Worm (Caenorhabditis elegans) whole organism, young adult: ENCODE results near the gene his-6.
A peak's percentile ranks its signal among the peaks of the same experiment; 100 is the strongest.

Experiments
- B0261.1 ChIP-seq: sonication (generic microtip); optimal IDR thresholded peaks from 2 replicates; lab custom pipeline; 2016; ENCODE audit warnings: mild to moderate bottlenecking, missing genetic modification characterization, moderate library complexity, missing compliant biosample characterization
- C06A6.2 ChIP-seq: fragments of 200-800 bp; sonication (Bioruptor generic); conservative IDR thresholded peaks from 2 replicates; pipeline ENCODE4 v1.3.6; 2022; ENCODE audit warnings: missing genetic modification characterization, missing compliant biosample characterization
- D2030.7 ChIP-seq: fragments of 200-800 bp; sonication (Bioruptor generic); IDR thresholded peaks from 2 replicates; pipeline ENCODE4 v1.3.6; 2022; ENCODE audit warnings: missing genetic modification reagents, missing genetic modification characterization, missing compliant biosample characterization
- F22D6.2 ChIP-seq: sonication (generic microtip); optimal IDR thresholded peaks from 2 replicates; lab custom pipeline; 2016; ENCODE audit warnings: mild to moderate bottlenecking, missing genetic modification characterization, missing compliant biosample characterization
- F33H1.4 ChIP-seq: fragments of 200-800 bp; sonication (Bioruptor generic); IDR thresholded peaks from 2 replicates; pipeline ENCODE4 v1.3.6; 2022; ENCODE audit warnings: missing genetic modification reagents, missing genetic modification characterization, missing compliant biosample characterization
- F39B2.1 ChIP-seq: fragments of 200-800 bp; sonication (Bioruptor generic); IDR thresholded peaks from 2 replicates; pipeline ENCODE4 v1.3.6; 2022; ENCODE audit warnings: missing genetic modification reagents, missing genetic modification characterization, missing compliant biosample characterization
- Y53F4B.3 ChIP-seq: fragments of 200-800 bp; sonication (Bioruptor generic); IDR thresholded peaks from 2 replicates; pipeline ENCODE4 v1.3.6; 2022; ENCODE audit warnings: missing genetic modification reagents, missing genetic modification characterization, missing compliant biosample characterization
- Y67H2A.10 ChIP-seq: fragments of 200-800 bp; sonication (Bioruptor generic); conservative IDR thresholded peaks from 2 replicates; pipeline ENCODE4 v1.3.6; 2022; ENCODE audit warnings: missing genetic modification reagents, missing genetic modification characterization, missing compliant biosample characterization
- Y95B8A.8 ChIP-seq: fragments of 200-800 bp; sonication (Bioruptor generic); IDR thresholded peaks from 2 replicates; pipeline ENCODE4 v1.3.6; 2022; ENCODE audit warnings: missing genetic modification reagents, missing genetic modification characterization, missing compliant biosample characterization
- ZK185.1 ChIP-seq: sonication (generic microtip); optimal IDR thresholded peaks from 2 replicates; lab custom pipeline; 2016; ENCODE audit warnings: mild to moderate bottlenecking, missing genetic modification characterization, missing compliant biosample characterization; ENCODE audit not compliant: poor library complexity, severe bottlenecking
- athp-1 ChIP-seq: sonication (generic microtip); optimal IDR thresholded peaks from 2 replicates; lab custom pipeline; 2017; ENCODE audit warnings: mild to moderate bottlenecking, missing genetic modification characterization, missing compliant biosample characterization
- attf-6 ChIP-seq: fragments of 200-800 bp; sonication (Bioruptor generic); IDR thresholded peaks from 2 replicates; pipeline ENCODE4 v1.3.6; 2022; ENCODE audit warnings: missing genetic modification reagents, missing genetic modification characterization, missing compliant biosample characterization
- bed-1 ChIP-seq: fragments of 200-800 bp; sonication (Bioruptor generic); IDR thresholded peaks from 2 replicates; pipeline ENCODE4 v1.3.6; 2022; ENCODE audit warnings: missing genetic modification reagents, missing genetic modification characterization, missing compliant biosample characterization
- bed-2 ChIP-seq: fragments of 200-800 bp; sonication (Bioruptor generic); IDR thresholded peaks from 2 replicates; pipeline ENCODE4 v1.3.6; 2022; ENCODE audit warnings: missing genetic modification reagents, missing genetic modification characterization, missing compliant biosample characterization
- cebp-1 ChIP-seq, 2 experiments: fragments of 200-800 bp in 1 of 2; sonication (Bioruptor generic) in 1 of 2; sonication (generic microtip) in 1 of 2; IDR thresholded peaks in 1 of 2; optimal IDR thresholded peaks in 1 of 2; 2 replicates each; pipeline versions ENCODE4 v1.3.6 to Lab custom; 2017 to 2022; ENCODE audit warnings: missing compliant biosample characterization in 2 of 2, missing genetic modification characterization in 2 of 2, mild to moderate bottlenecking in 1 of 2, missing genetic modification reagents in 1 of 2, moderate library complexity in 1 of 2
- ceh-100 ChIP-seq: fragments of 200-800 bp; sonication (Bioruptor generic); IDR thresholded peaks from 2 replicates; pipeline ENCODE4 v1.3.6; 2022; ENCODE audit warnings: missing genetic modification reagents, missing genetic modification characterization, missing compliant biosample characterization
- ceh-58 ChIP-seq: fragments of 200-800 bp; sonication (Bioruptor generic); IDR thresholded peaks from 2 replicates; pipeline ENCODE4 v1.3.6; 2022; ENCODE audit warnings: missing genetic modification characterization, missing compliant biosample characterization
- ceh-79 ChIP-seq: sonication (generic microtip); optimal IDR thresholded peaks from 2 replicates; lab custom pipeline; 2017; ENCODE audit warnings: mild to moderate bottlenecking, missing genetic modification characterization, missing compliant biosample characterization
- chd-7 ChIP-seq: sonication (generic microtip); optimal IDR thresholded peaks from 2 replicates; lab custom pipeline; 2016; ENCODE audit warnings: mild to moderate bottlenecking, missing genetic modification characterization, moderate library complexity, missing compliant biosample characterization
- die-1 ChIP-seq: sonication (generic microtip); optimal IDR thresholded peaks from 2 replicates; lab custom pipeline; 2016; ENCODE audit warnings: missing genotype, mild to moderate bottlenecking, missing genetic modification characterization, missing compliant biosample characterization
- dox-1 ChIP-seq: fragments of 200-800 bp; sonication (Bioruptor generic); IDR thresholded peaks from 2 replicates; pipeline ENCODE4 v1.3.6; 2022; ENCODE audit warnings: missing genetic modification reagents, missing genetic modification characterization, missing compliant biosample characterization
- egl-44 ChIP-seq: fragments of 200-800 bp; sonication (Bioruptor generic); IDR thresholded peaks from 2 replicates; pipeline ENCODE4 v1.3.6; 2022; ENCODE audit warnings: missing genetic modification reagents, missing genetic modification characterization, missing compliant biosample characterization
- him-1 ChIP-seq: sonication (generic microtip); optimal IDR thresholded peaks from 2 replicates; lab custom pipeline; 2016; ENCODE audit warnings: missing genotype, missing genetic modification reagents, missing genetic modification characterization, missing compliant biosample characterization
- hlh-12 ChIP-seq: sonication (generic microtip); optimal IDR thresholded peaks from 2 replicates; lab custom pipeline; 2016; ENCODE audit warnings: missing genetic modification characterization, missing compliant biosample characterization
- hsf-1 ChIP-seq: fragments of 200-800 bp; sonication (Bioruptor generic); IDR thresholded peaks from 2 replicates; pipeline ENCODE4 v1.3.6; 2022; ENCODE audit warnings: missing genetic modification reagents, missing genetic modification characterization, missing compliant biosample characterization
- lin-26 ChIP-seq: fragments of 200-800 bp; sonication (Bioruptor generic); IDR thresholded peaks from 2 replicates; pipeline ENCODE4 v1.3.6; 2022; ENCODE audit warnings: missing genetic modification reagents, missing genetic modification characterization, missing compliant biosample characterization
- lin-35 ChIP-seq, 3 experiments: fragments of 150-350 bp in 2 of 3; sonication (generic microtip) in 1 of 3; optimal IDR thresholded peaks; 2 replicates each; lab custom pipeline; 2014 to 2018; ENCODE audit warnings: missing biosample characterization in 3 of 3, missing genetic modification characterization in 3 of 3, missing genetic modification reagents in 3 of 3
- lsl-1 ChIP-seq: fragments of 200-800 bp; sonication (Bioruptor generic); optimal IDR thresholded peaks from 2 replicates; lab custom pipeline; 2018; ENCODE audit warnings: mild to moderate bottlenecking, missing genetic modification characterization, moderate library complexity, missing compliant biosample characterization
- madf-6 ChIP-seq: fragments of 200-800 bp; sonication (Bioruptor generic); IDR thresholded peaks from 2 replicates; pipeline ENCODE4 v1.3.6; 2022; ENCODE audit warnings: missing genetic modification reagents, missing genetic modification characterization, missing compliant biosample characterization
- mxl-1 ChIP-seq: sonication (generic microtip); optimal IDR thresholded peaks from 2 replicates; lab custom pipeline; 2016; ENCODE audit warnings: missing genetic modification characterization, missing compliant biosample characterization
- nhr-90 ChIP-seq: sonication (generic microtip); optimal IDR thresholded peaks from 2 replicates; lab custom pipeline; 2016; ENCODE audit warnings: missing genotype, mild to moderate bottlenecking, missing genetic modification characterization, missing compliant biosample characterization
- pbrm-1 ChIP-seq: fragments of 200-800 bp; sonication (Bioruptor generic); IDR thresholded peaks from 2 replicates; pipeline ENCODE4 v1.3.6; 2022; ENCODE audit warnings: missing genetic modification reagents, missing genetic modification characterization, missing compliant biosample characterization
- rcor-1 ChIP-seq: fragments of 200-800 bp; sonication (Bioruptor generic); IDR thresholded peaks from 2 replicates; pipeline ENCODE4 v1.3.6; 2022; ENCODE audit warnings: missing genetic modification reagents, missing genetic modification characterization, missing compliant biosample characterization
- snpc-1.1 ChIP-seq: sonication (generic microtip); optimal IDR thresholded peaks from 2 replicates; lab custom pipeline; 2017; ENCODE audit warnings: missing genetic modification characterization, mild to moderate bottlenecking, missing compliant biosample characterization, antibody characterized with exemption, moderate library complexity, missing genotype, missing genetic modification reagents; ENCODE audit not compliant: insufficient read depth
- snpc-1.3 ChIP-seq: sonication (generic microtip); optimal IDR thresholded peaks from 2 replicates; lab custom pipeline; 2017; ENCODE audit warnings: missing genetic modification characterization, mild to moderate bottlenecking, missing compliant biosample characterization, antibody characterized with exemption, moderate library complexity, missing genotype, missing genetic modification reagents; ENCODE audit not compliant: insufficient read depth
- snpc-3.4 ChIP-seq: sonication (generic microtip); optimal IDR thresholded peaks from 2 replicates; lab custom pipeline; 2017; ENCODE audit warnings: missing genetic modification characterization, mild to moderate bottlenecking, missing compliant biosample characterization, antibody characterized with exemption, moderate library complexity, missing genotype, missing genetic modification reagents
- snpc-4 ChIP-seq, 5 experiments: fragments of 150-350 bp in 1 of 5; sonication (generic microtip) in 4 of 5; optimal IDR thresholded peaks; 2 replicates each; lab custom pipeline; 2014 to 2018; ENCODE audit warnings: missing genetic modification characterization in 5 of 5, missing biosample characterization in 3 of 5, antibody characterized with exemption in 2 of 5, mild to moderate bottlenecking in 2 of 5, missing compliant biosample characterization in 2 of 5, missing genotype in 2 of 5, moderate library complexity in 2 of 5, missing genetic modification reagents in 1 of 5
- sptf-2 ChIP-seq: fragments of 200-800 bp; sonication (Bioruptor generic); optimal IDR thresholded peaks from 2 replicates; lab custom pipeline; 2018; ENCODE audit warnings: mild to moderate bottlenecking, missing genetic modification characterization, missing compliant biosample characterization
- tbp1 ChIP-seq: fragments of 200-800 bp; sonication (Bioruptor generic); optimal IDR thresholded peaks from 2 replicates; lab custom pipeline; 2018; ENCODE audit warnings: mild to moderate bottlenecking, missing genetic modification characterization, missing compliant biosample characterization
- unc-130 ChIP-seq: sonication (generic microtip); optimal IDR thresholded peaks from 2 replicates; lab custom pipeline; 2016; ENCODE audit warnings: missing genetic modification reagents, missing genetic modification characterization, missing compliant biosample characterization
- ztf-18 ChIP-seq: sonication (generic microtip); optimal IDR thresholded peaks from 2 replicates; lab custom pipeline; 2016; ENCODE audit warnings: missing genotype, mild to moderate bottlenecking, missing genetic modification characterization, missing compliant biosample characterization
- ztf-22 ChIP-seq: fragments of 200-800 bp; sonication (Bioruptor generic); optimal IDR thresholded peaks from 2 replicates; lab custom pipeline; 2018; ENCODE audit warnings: mild to moderate bottlenecking, missing genetic modification characterization, moderate library complexity, missing compliant biosample characterization
- ztf-26 ChIP-seq: sonication (generic microtip); optimal IDR thresholded peaks from 2 replicates; lab custom pipeline; 2017; ENCODE audit warnings: missing genetic modification characterization, missing compliant biosample characterization
- ztf-3 ChIP-seq: fragments of 200-800 bp; sonication (Bioruptor generic); optimal IDR thresholded peaks from 2 replicates; lab custom pipeline; 2018; ENCODE audit warnings: mild to moderate bottlenecking, missing genetic modification characterization, missing compliant biosample characterization

Gene his-6

ce11 chrV:8499407-8499806, 35.4 kb downstream of the his-6 start (continued):
- TF ChIP-seq ztf-18 (tag; lab: Kevin White, UChicago) (peak; percentile 67), ztf-26 (tag; lab: Kevin White, UChicago) (no peak), Y67H2A.10 (GFP tag; lab: Robert Waterston, UW) (no peak), egl-44 (GFP tag; lab: Robert Waterston, UW) (peak; percentile 76; the same call in 1 of the 2 replicates), sptf-2 (GFP tag; lab: Kevin White, UChicago) (peak; percentile 55), Y53F4B.3 (GFP tag; lab: Robert Waterston, UW) (peak; percentile 66), nhr-90 (tag; lab: Kevin White, UChicago) (peak; percentile 71), pbrm-1 (peak; percentile 39; the same call in 1 of the 2 replicates), ztf-3 (GFP tag; lab: Kevin White, UChicago) (no peak), snpc-3.4 (tag; lab: Kevin White, UChicago) (peak; percentile 24), cebp-1 (GFP tag; IDR thresholded peaks at IDR 0.05; lab: Robert Waterston, UW) (no peak), cebp-1 (tag; optimal IDR thresholded peaks at IDR 0.05; lab: Kevin White, UChicago) (peak; percentile 30), hsf-1 (GFP tag; lab: Robert Waterston, UW) (peak; percentile 50; the same call in 1 of the 2 replicates), dox-1 (peak; percentile 71), tbp1 (GFP tag; lab: Kevin White, UChicago) (peak; percentile 91), snpc-1.3 (peak; percentile 19), ceh-79 (tag; lab: Kevin White, UChicago) (no peak), B0261.1 (tag; lab: Kevin White, UChicago) (peak; percentile 67), F33H1.4 (GFP tag; lab: Robert Waterston, UW) (0 out of 2 replicates have a peak, but pooled peaks have one; percentile 13), Y95B8A.8 (GFP tag; lab: Robert Waterston, UW) (0 out of 2 replicates have a peak, but pooled peaks have one; percentile 40), lin-26 (peak; percentile 97), him-1 (tag; lab: Kevin White, UChicago) (peak; percentile 75), F39B2.1 (GFP tag; lab: Robert Waterston, UW) (peak; percentile 55; the same call in 1 of the 2 replicates), D2030.7 (GFP tag; lab: Robert Waterston, UW) (peak; percentile 68), die-1 (peak; percentile 77), snpc-4 (GFP tag; optimal IDR thresholded peaks at IDR 0.05; lab: Kevin White, UChicago) (peak; percentile 77), snpc-4 (tag; optimal IDR thresholded peaks at IDR 0.05; lab: Kevin White, UChicago) (peak in 3 of 4 experiments; percentile 72 to 92 (median 85)), athp-1 (tag; lab: Kevin White, UChicago) (peak; percentile 21), snpc-1.1 (tag; lab: Kevin White, UChicago) (peak; percentile 84), mxl-1 (peak; percentile 56), unc-130 (GFP tag; lab: Kevin White, UChicago) (peak; percentile 1), ztf-22 (GFP tag; lab: Kevin White, UChicago) (peak; percentile 8), madf-6 (GFP tag; lab: Robert Waterston, UW) (peak; percentile 51; the same call in 1 of the 2 replicates), lsl-1 (GFP tag; lab: Kevin White, UChicago) (peak; percentile 43), ceh-58 (GFP tag; lab: Robert Waterston, UW) (no peak)

ce11 chrV:8495965-8496364, 38.8 kb downstream of the his-6 start:
- TF ChIP-seq lin-35 (GFP tag; optimal IDR thresholded peaks at IDR 0.05; lab: Kevin White, UChicago) = no peak
- no peak for TF ChIP-seq chd-7
- peak; percentile 93 for TF ChIP-seq tbp1 (GFP tag; lab: Kevin White, UChicago)
- TF ChIP-seq hsf-1 (GFP tag; lab: Robert Waterston, UW) = peak; percentile 60; the same call in 1 of the 2 replicates
- no peak for TF ChIP-seq C06A6.2
- TF ChIP-seq bed-1 (GFP tag; lab: Robert Waterston, UW) = no peak
- no peak for TF ChIP-seq F39B2.1 (GFP tag; lab: Robert Waterston, UW)
- TF ChIP-seq egl-44 (GFP tag; lab: Robert Waterston, UW) = 0 out of 2 replicates have a peak, but pooled peaks have one; percentile 26
- no peak for TF ChIP-seq bed-2 (GFP tag; lab: Robert Waterston, UW)
- peak; percentile 78 for TF ChIP-seq die-1
- TF ChIP-seq attf-6 (GFP tag; lab: Robert Waterston, UW) = 0 out of 2 replicates have a peak, but pooled peaks have one; percentile 47
- TF ChIP-seq hlh-12 = no peak
- no peak for TF ChIP-seq F22D6.2
- TF ChIP-seq ceh-100 = no peak
- peak; percentile 47 for TF ChIP-seq snpc-1.3
- no peak for TF ChIP-seq rcor-1 (GFP tag; lab: Robert Waterston, UW)
- peak; percentile 13; the same call in 1 of the 2 replicates for TF ChIP-seq madf-6 (GFP tag; lab: Robert Waterston, UW)
- peak; percentile 58; the same call in 1 of the 2 replicates for TF ChIP-seq pbrm-1
- TF ChIP-seq ZK185.1 (tag; lab: Kevin White, UChicago) = no peak
